Fruit fly (Drosophila melanogaster) whole organism, embryonic: ENCODE data around the gene mRpL51.
A peak's percentile ranks its signal among the peaks of the same experiment; 100 is the strongest.

Source experiments
- Bgb ChIP-seq: fragments of 200-800 bp; sonication (Bioruptor generic); IDR thresholded peaks from 2 replicates; pipeline ENCODE4 v1.3.6; 2022; ENCODE audit warnings: missing biosample characterization, missing genetic modification characterization; ENCODE audit not compliant: partially characterized antibody
- C15 ChIP-seq: fragments of 200-800 bp; sonication (Bioruptor generic); IDR thresholded peaks from 3 replicates; pipeline ENCODE4 v1.3.6; 2022; ENCODE audit warnings: missing biosample characterization, missing genetic modification characterization
- CG10267 ChIP-seq: fragments of 200-800 bp; sonication (Bioruptor generic); optimal IDR thresholded peaks from 2 replicates; lab custom pipeline; 2018; ENCODE audit warnings: missing biosample characterization, mild to moderate bottlenecking, missing genetic modification characterization, moderate library complexity
- CG11247 ChIP-seq: fragments of 200-800 bp; sonication (Bioruptor generic); IDR thresholded peaks from 2 replicates; pipeline ENCODE4 v1.3.6; 2022; ENCODE audit warnings: missing biosample characterization, missing genetic modification characterization
- CG11456 ChIP-seq: fragments of 200-800 bp; sonication (Bioruptor generic); IDR thresholded peaks from 3 replicates; pipeline ENCODE4 v1.3.6; 2022; ENCODE audit warnings: missing biosample characterization, missing genetic modification characterization
- CG12299 ChIP-seq: fragments of 200-800 bp; sonication (Bioruptor generic); optimal IDR thresholded peaks from 2 replicates; lab custom pipeline; 2018; ENCODE audit warnings: missing biosample characterization, mild to moderate bottlenecking, missing genetic modification characterization
- CG16813 ChIP-seq: fragments of 200-800 bp; sonication (Bioruptor generic); IDR thresholded peaks from 3 replicates; pipeline ENCODE4 v1.3.6; 2022; ENCODE audit warnings: missing biosample characterization, missing genetic modification characterization; ENCODE audit not compliant: partially characterized antibody
- CG2678 ChIP-seq: fragments of 200-800 bp; sonication (Bioruptor generic); optimal IDR thresholded peaks from 3 replicates; lab custom pipeline; 2019; ENCODE audit warnings: missing biosample characterization, mild to moderate bottlenecking, missing genetic modification characterization, moderate library complexity
- CG30403 ChIP-seq: fragments of 200-800 bp; sonication (Bioruptor generic); optimal IDR thresholded peaks from 3 replicates; lab custom pipeline; 2016; ENCODE audit warnings: missing biosample characterization, missing genetic modification characterization
- CG3163 ChIP-seq: fragments of 200-800 bp; sonication (Bioruptor generic); optimal IDR thresholded peaks from 3 replicates; lab custom pipeline; 2016; ENCODE audit warnings: missing biosample characterization, missing genetic modification characterization
- CG33213 ChIP-seq: fragments of 200-800 bp; sonication (Bioruptor generic); optimal IDR thresholded peaks from 3 replicates; lab custom pipeline; 2016; ENCODE audit warnings: missing biosample characterization, missing genetic modification characterization
- CG3726 ChIP-seq: fragments of 200-800 bp; sonication (Bioruptor generic); IDR thresholded peaks from 3 replicates; pipeline ENCODE4, ENCODE4 v1.3.6; 2022; ENCODE audit warnings: missing biosample characterization, missing genetic modification characterization
- CG8281 ChIP-seq: fragments of 200-800 bp; sonication (Bioruptor generic); optimal IDR thresholded peaks from 2 replicates; lab custom pipeline; 2018; ENCODE audit warnings: missing biosample characterization, mild to moderate bottlenecking, missing genetic modification characterization, moderate library complexity
- CG8478 ChIP-seq: fragments of >200 bp; optimal IDR thresholded peaks from 2 replicates; lab custom pipeline; 2018
- CG9817 ChIP-seq: fragments of 200-800 bp; sonication (Bioruptor generic); optimal IDR thresholded peaks from 2 replicates; lab custom pipeline; 2018; ENCODE audit warnings: missing biosample characterization, mild to moderate bottlenecking, missing genetic modification characterization, moderate library complexity
- CoRest ChIP-seq: fragments of 200-800 bp; sonication (Bioruptor generic); optimal IDR thresholded peaks from 3 replicates; lab custom pipeline; 2018; ENCODE audit warnings: missing biosample characterization, mild to moderate bottlenecking, missing genetic modification characterization, moderate library complexity
- D19A ChIP-seq: fragments of 200-800 bp; optimal IDR thresholded peaks from 3 replicates; lab custom pipeline; 2019; ENCODE audit warnings: missing biosample characterization, mild to moderate bottlenecking, missing genetic modification characterization, moderate library complexity
- Dad ChIP-seq: fragments of 200-800 bp; sonication (Bioruptor generic); optimal IDR thresholded peaks from 3 replicates; lab custom pipeline; 2016; ENCODE audit warnings: missing biosample characterization, missing genetic modification characterization
- Ets65A ChIP-seq: fragments of 200-800 bp; sonication (Bioruptor generic); peaks from one replicate; lab custom pipeline; 2016; ENCODE audit warnings: missing biosample characterization, missing genetic modification characterization
- Fer2 ChIP-seq: fragments of 200-800 bp; sonication (Bioruptor generic); optimal IDR thresholded peaks from 2 replicates; lab custom pipeline; 2018; ENCODE audit warnings: missing biosample characterization, mild to moderate bottlenecking, missing genetic modification characterization, moderate library complexity
- Fer3 ChIP-seq: fragments of 200-800 bp; sonication (Bioruptor generic); optimal IDR thresholded peaks from 2 replicates; lab custom pipeline; 2018; ENCODE audit warnings: missing biosample characterization, mild to moderate bottlenecking, missing genetic modification characterization, moderate library complexity
- Hr78 ChIP-seq, 2 experiments: fragments of 200-800 bp in 1 of 2; fragments of >200 bp in 1 of 2; sonication (Bioruptor generic) in 1 of 2; optimal IDR thresholded peaks; 2 replicates each; lab custom pipeline; 2017 to 2019; ENCODE audit warnings: missing biosample characterization in 2 of 2, missing genetic modification characterization in 2 of 2, mild to moderate bottlenecking in 1 of 2, moderate library complexity in 1 of 2
- Jarid2 ChIP-seq: fragments of 200-800 bp; sonication (Bioruptor generic); optimal IDR thresholded peaks from 3 replicates; lab custom pipeline; 2017; ENCODE audit warnings: mild to moderate bottlenecking, missing biosample characterization, missing genetic modification reagents, missing genetic modification characterization
- Max ChIP-seq: fragments of 200-800 bp; sonication (Bioruptor generic); optimal IDR thresholded peaks from 2 replicates; lab custom pipeline; 2016; ENCODE audit warnings: missing biosample characterization, mild to moderate bottlenecking, missing genetic modification characterization
- Optix ChIP-seq: fragments of 200-800 bp; sonication (Bioruptor generic); IDR thresholded peaks from 3 replicates; pipeline ENCODE4 v1.3.6; 2022; ENCODE audit warnings: missing biosample characterization, missing genetic modification characterization
- Sin3A ChIP-seq: fragments of >200 bp; optimal IDR thresholded peaks from 2 replicates; lab custom pipeline; 2018
- Sry-δ ChIP-seq: fragments of 200-800 bp; sonication (Bioruptor generic); optimal IDR thresholded peaks from 2 replicates; lab custom pipeline; 2016; ENCODE audit warnings: missing biosample characterization, missing genetic modification characterization
- Xrp1 ChIP-seq: fragments of 200-800 bp; sonication (Bioruptor generic); IDR thresholded peaks from 2 replicates; pipeline ENCODE4 v1.3.6; 2022; ENCODE audit warnings: missing biosample characterization, missing genetic modification characterization
- ab ChIP-seq: fragments of 200-800 bp; sonication (Bioruptor generic); optimal IDR thresholded peaks from 2 replicates; lab custom pipeline; 2016; ENCODE audit warnings: missing biosample characterization, missing genetic modification characterization
- chif ChIP-seq, 2 experiments: fragments of 200-800 bp; sonication (Bioruptor generic); optimal IDR thresholded peaks; 3 replicates each; lab custom pipeline; 2016; ENCODE audit warnings: missing biosample characterization in 2 of 2, missing genetic modification characterization in 2 of 2
- crp ChIP-seq, 2 experiments: fragments of 200-800 bp; sonication (Bioruptor generic); optimal IDR thresholded peaks; 2 replicates in 1 of 2; 3 replicates in 1 of 2; lab custom pipeline; 2017; ENCODE audit warnings: missing biosample characterization in 2 of 2, missing genetic modification characterization in 2 of 2, mild to moderate bottlenecking in 1 of 2, moderate library complexity in 1 of 2
- emc ChIP-seq: fragments of 200-800 bp; sonication (Bioruptor generic); optimal IDR thresholded peaks from 2 replicates; lab custom pipeline; 2016; ENCODE audit warnings: missing biosample characterization, missing genetic modification characterization
- gro ChIP-seq: fragments of 200-800 bp; sonication (Bioruptor generic); optimal IDR thresholded peaks from 2 replicates; lab custom pipeline; 2016; ENCODE audit warnings: missing biosample characterization, missing genetic modification characterization
- hbn ChIP-seq: fragments of 200-800 bp; sonication (Bioruptor generic); IDR thresholded peaks from 2 replicates; pipeline ENCODE4 v1.3.6; 2022; ENCODE audit warnings: missing biosample characterization, missing genetic modification characterization; ENCODE audit not compliant: partially characterized antibody
- klu ChIP-seq: fragments of 200-800 bp; sonication (Bioruptor generic); IDR thresholded peaks from 2 replicates; pipeline ENCODE4 v1.3.6; 2022; ENCODE audit warnings: missing biosample characterization, missing genetic modification characterization
- luna ChIP-seq: fragments of 200-800 bp; sonication (Bioruptor generic); optimal IDR thresholded peaks from 2 replicates; lab custom pipeline; 2016; ENCODE audit warnings: missing biosample characterization, missing genetic modification characterization
- mirr ChIP-seq: fragments of 200-800 bp; sonication (Bioruptor generic); optimal IDR thresholded peaks from 3 replicates; lab custom pipeline; 2018; ENCODE audit warnings: missing biosample characterization, mild to moderate bottlenecking, missing genetic modification characterization
- mld ChIP-seq: fragments of 200-800 bp; sonication (Bioruptor generic); IDR thresholded peaks from 3 replicates; pipeline ENCODE4 v1.3.6; 2022; ENCODE audit warnings: missing biosample characterization, missing genetic modification characterization; ENCODE audit not compliant: partially characterized antibody
- pb ChIP-seq: fragments of 200-800 bp; sonication (Bioruptor generic); optimal IDR thresholded peaks from 3 replicates; lab custom pipeline; 2016; ENCODE audit warnings: missing biosample characterization, missing genetic modification characterization
- peb ChIP-seq: fragments of 200-800 bp; sonication (Bioruptor generic); IDR thresholded peaks from 2 replicates; pipeline ENCODE4 v1.3.6; 2022; ENCODE audit warnings: missing biosample characterization, missing genetic modification characterization
- pfk ChIP-seq: fragments of 200-800 bp; sonication (Bioruptor generic); optimal IDR thresholded peaks from 2 replicates; lab custom pipeline; 2018; ENCODE audit warnings: missing biosample characterization, mild to moderate bottlenecking, missing genetic modification characterization, moderate library complexity
- scrt ChIP-seq: fragments of 200-800 bp; sonication (Bioruptor generic); optimal IDR thresholded peaks from 2 replicates; lab custom pipeline; 2018; ENCODE audit warnings: missing biosample characterization, mild to moderate bottlenecking, missing genetic modification characterization, moderate library complexity
- shn ChIP-seq: fragments of 200-800 bp; sonication (Bioruptor generic); optimal IDR thresholded peaks from 3 replicates; lab custom pipeline; 2016; ENCODE audit warnings: missing biosample characterization, missing genetic modification characterization
- sima ChIP-seq: fragments of 200-800 bp; sonication (Bioruptor generic); optimal IDR thresholded peaks from 2 replicates; lab custom pipeline; 2016; ENCODE audit warnings: missing biosample characterization, missing genetic modification characterization
- slou ChIP-seq: fragments of 200-800 bp; sonication (Bioruptor generic); optimal IDR thresholded peaks from 3 replicates; lab custom pipeline; 2016; ENCODE audit warnings: missing biosample characterization, missing genetic modification characterization
- so ChIP-seq: fragments of 200-800 bp; sonication (Bioruptor generic); IDR thresholded peaks from 3 replicates; pipeline ENCODE4 v1.3.6; 2022; ENCODE audit warnings: missing biosample characterization, missing genetic modification characterization
- tin ChIP-seq: fragments of 200-800 bp; sonication (Bioruptor generic); optimal IDR thresholded peaks from 3 replicates; lab custom pipeline; 2016; ENCODE audit warnings: missing biosample characterization, missing genetic modification characterization
- tna ChIP-seq: fragments of 200-800 bp; sonication (Bioruptor generic); IDR thresholded peaks from 2 replicates; pipeline ENCODE4 v1.3.6; 2022; ENCODE audit warnings: missing biosample characterization, missing genetic modification characterization; ENCODE audit not compliant: partially characterized antibody
- unc-4 ChIP-seq: fragments of 200-800 bp; sonication (Bioruptor generic); IDR thresholded peaks from 2 replicates; pipeline ENCODE4 v1.3.6; 2022; ENCODE audit warnings: missing biosample characterization, missing genetic modification characterization; ENCODE audit not compliant: partially characterized antibody
- vfl ChIP-seq: fragments of 200-800 bp; sonication (Bioruptor generic); optimal IDR thresholded peaks from 2 replicates; lab custom pipeline; 2016; ENCODE audit warnings: missing biosample characterization, missing genetic modification characterization
- wdn ChIP-seq: fragments of 200-800 bp; sonication (Bioruptor generic); IDR thresholded peaks from 2 replicates; pipeline ENCODE4 v1.3.6; 2022; ENCODE audit warnings: missing biosample characterization, missing genetic modification characterization
- yki ChIP-seq: fragments of >200 bp; optimal IDR thresholded peaks from 3 replicates; lab custom pipeline; 2018
- zfh2 ChIP-seq: fragments of 200-800 bp; sonication (Bioruptor generic); optimal IDR thresholded peaks from 2 replicates; lab custom pipeline; 2016; ENCODE audit warnings: missing biosample characterization, missing genetic modification characterization

The mRpL51 gene

dm6 chr2L:8477971-8478370 is 39.2 kb downstream of the mRpL51 start (continued):
- TF ChIP-seq unc-4 (GFP tag; lab: Robert Waterston, UW) (no peak), Fer2 (tag; lab: Kevin White, UChicago) (no peak), CG3163 (GFP tag; lab: Kevin White, UChicago) (peak; percentile 2), Hr78 (GFP tag; optimal IDR thresholded peaks at IDR 0.05; lab: Kevin White, UChicago) (peak in 1 of 2 experiments; percentile 49), CG12299 (tag; lab: Kevin White, UChicago) (no peak), tin (no peak), CG9817 (tag; lab: Kevin White, UChicago) (no peak), ab (GFP tag; lab: Kevin White, UChicago) (no peak), shn (GFP tag; lab: Kevin White, UChicago) (no peak), Dad (GFP tag; lab: Kevin White, UChicago) (no peak), gro (GFP tag; lab: Kevin White, UChicago) (no peak), CG30403 (GFP tag; lab: Kevin White, UChicago) (no peak), CG2678 (tag; lab: Kevin White, UChicago) (no peak), emc (GFP tag; lab: Kevin White, UChicago) (no peak), chif (GFP tag; optimal IDR thresholded peaks at IDR 0.05; lab: Kevin White, UChicago) (no peak), Max (peak; percentile 1), wdn (GFP tag; lab: Robert Waterston, UW) (no peak), CG33213 (GFP tag; lab: Kevin White, UChicago) (peak; percentile 46), mirr (no peak), yki (lab: Kevin White, UChicago) (no peak), CG11247 (GFP tag; lab: Robert Waterston, UW) (no peak), CoRest (tag; lab: Kevin White, UChicago) (peak; percentile 63), so (no peak), Bgb (GFP tag; lab: Robert Waterston, UW) (peak; percentile 56; the same call in 1 of the 2 replicates), CG8478 (lab: Kevin White, UChicago) (peak; percentile 87), tna (GFP tag; lab: Robert Waterston, UW) (no peak), crp (GFP tag; optimal IDR thresholded peaks at IDR 0.05; lab: Kevin White, UChicago) (peak in 1 of 2 experiments; percentile 69), luna (GFP tag; lab: Kevin White, UChicago) (no peak), Sry-δ (GFP tag; lab: Kevin White, UChicago) (peak; percentile 69), Optix (GFP tag; lab: Robert Waterston, UW) (no peak), sima (no peak), D19A (no peak), klu (GFP tag; lab: Robert Waterston, UW) (no peak), slou (GFP tag; lab: Kevin White, UChicago) (no peak), mld (GFP tag; lab: Robert Waterston, UW) (no peak), zfh2 (no peak), CG16813 (GFP tag; lab: Robert Waterston, UW) (no peak), hbn (no peak), Ets65A (GFP tag; lab: Kevin White, UChicago) (peak; percentile 72), vfl (GFP tag; lab: Kevin White, UChicago) (no peak), Xrp1 (GFP tag; lab: Robert Waterston, UW) (no peak), scrt (no peak), C15 (GFP tag; lab: Robert Waterston, UW) (no peak), peb (GFP tag; lab: Robert Waterston, UW) (no peak), Fer3 (no peak), pfk (GFP tag; lab: Kevin White, UChicago) (no peak), Jarid2 (GFP tag; lab: Kevin White, UChicago) (no peak), CG10267 (tag; lab: Kevin White, UChicago) (peak; percentile 78), pb (no peak), CG11456 (GFP tag; lab: Robert Waterston, UW) (no peak), CG3726 (GFP tag; lab: Robert Waterston, UW) (no peak), Sin3A (lab: Kevin White, UChicago) (no peak), CG8281 (tag; lab: Kevin White, UChicago) (no peak)
